Worm (Caenorhabditis elegans) whole organism, L2 larva: ENCODE data around the gene C54E10.10.

Experiments
- nhr-10 ChIP-seq: sonication (generic microtip); optimal IDR thresholded peaks from 2 replicates; lab custom pipeline; 2017; ENCODE audit warnings: missing biosample characterization, missing genetic modification characterization
- unc-39 ChIP-seq: fragments of 150-350 bp; optimal IDR thresholded peaks from 2 replicates; lab custom pipeline; 2014; ENCODE audit warnings: missing biosample characterization, missing genetic modification characterization
- unc-62 ChIP-seq: fragments of 150-350 bp; optimal IDR thresholded peaks from 2 replicates; lab custom pipeline; 2014; ENCODE audit warnings: missing biosample characterization, missing genetic modification reagents, missing genetic modification characterization

DNA sequence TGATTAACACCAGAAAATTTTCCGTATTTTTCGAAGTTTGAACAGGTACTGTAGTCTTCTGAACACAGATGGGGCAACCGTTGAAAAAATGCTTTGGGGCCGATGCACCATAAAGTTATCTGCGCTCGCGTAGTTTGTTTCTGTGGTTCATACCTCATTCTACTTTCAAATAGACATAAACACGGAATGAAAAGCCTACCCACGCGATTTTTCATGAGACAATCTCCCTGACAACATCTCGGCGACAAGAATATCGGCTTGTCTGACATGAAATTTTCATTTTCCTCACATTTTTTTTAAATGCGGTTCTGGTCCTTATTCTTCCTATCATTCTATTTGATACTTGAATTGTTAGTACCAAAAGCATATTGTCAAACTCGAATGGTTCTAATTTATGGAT lies 30.4 kb downstream of the C54E10.10 start, which contains the start of gene clec-257:
- no peak for TF ChIP-seq unc-39 (tag; lab: Kevin White, UChicago)
- no peak for TF ChIP-seq nhr-10 (tag; lab: Kevin White, UChicago)
- TF ChIP-seq unc-62 (GFP tag; lab: Kevin White, UChicago) = no peak
